Worm (Caenorhabditis elegans) whole organism, early embryonic: ENCODE results near the gene Y54G2A.32.

Experiments
- ama-1 ChIP-seq: fragments of 150-350 bp; optimal IDR thresholded peaks from 2 replicates; lab custom pipeline; 2014
- ceh-13 ChIP-seq: fragments of 200-800 bp; sonication (Bioruptor generic); optimal IDR thresholded peaks from 2 replicates; lab custom pipeline; 2018; ENCODE audit warnings: mild to moderate bottlenecking, missing genetic modification characterization, missing compliant biosample characterization
- ceh-36 ChIP-seq: sonication (generic microtip); optimal IDR thresholded peaks from 2 replicates; lab custom pipeline; 2016; ENCODE audit warnings: missing genetic modification characterization, inconsistent platforms, missing compliant biosample characterization
- ets-7 ChIP-seq: sonication (generic microtip); optimal IDR thresholded peaks from 2 replicates; lab custom pipeline; 2016; ENCODE audit warnings: missing genotype, missing genetic modification characterization, missing compliant biosample characterization
- flt-1 ChIP-seq: fragments of 200-800 bp; sonication (Bioruptor generic); IDR thresholded peaks from 2 replicates; pipeline ENCODE4 v1.3.6; 2022; ENCODE audit warnings: missing genetic modification characterization, missing compliant biosample characterization
- hmbx-1 ChIP-seq: sonication (generic microtip); optimal IDR thresholded peaks from 2 replicates; lab custom pipeline; 2016; ENCODE audit warnings: mild to moderate bottlenecking, missing genetic modification characterization, missing compliant biosample characterization
- hnd-1 ChIP-seq: sonication (generic microtip); optimal IDR thresholded peaks from 2 replicates; lab custom pipeline; 2016; ENCODE audit warnings: missing genetic modification characterization, missing compliant biosample characterization
- scrt-1 ChIP-seq: fragments of 200-800 bp; sonication (Bioruptor generic); IDR thresholded peaks from 2 replicates; pipeline ENCODE4 v1.3.6; 2022; ENCODE audit warnings: missing genetic modification characterization, missing compliant biosample characterization
- tbx-11 ChIP-seq: fragments of 200-800 bp; sonication (Bioruptor generic); IDR thresholded peaks from 2 replicates; pipeline ENCODE4 v1.3.6; 2022; ENCODE audit warnings: missing genetic modification characterization, missing compliant biosample characterization
- tbx-37 ChIP-seq: fragments of 200-800 bp; sonication (Bioruptor generic); conservative IDR thresholded peaks from 2 replicates; pipeline ENCODE4 v1.3.6; 2022; ENCODE audit warnings: missing genetic modification reagents, missing genetic modification characterization, missing compliant biosample characterization
- tra-4 ChIP-seq: sonication (generic microtip); optimal IDR thresholded peaks from 2 replicates; lab custom pipeline; 2017; ENCODE audit warnings: missing genetic modification characterization, missing compliant biosample characterization

ce11 chrIV:2832587-2832986 lies 28.8 kb downstream of the Y54G2A.32 start, which contains the start of the genes Y54G2A.48 and pudl-1:
- TF ChIP-seq ama-1 (no peak), tbx-11 (GFP tag; lab: Robert Waterston, UW) (no peak), flt-1 (no peak), ets-7 (tag; lab: Kevin White, UChicago) (no peak), tra-4 (no peak), tbx-37 (no peak), hmbx-1 (tag; lab: Kevin White, UChicago) (no peak), hnd-1 (tag; lab: Kevin White, UChicago) (no peak), ceh-13 (GFP tag; lab: Kevin White, UChicago) (no peak), ceh-36 (tag; lab: Kevin White, UChicago) (no peak), scrt-1 (GFP tag; lab: Robert Waterston, UW) (no peak)
